Worm (Caenorhabditis elegans): ENCODE results near the gene acr-5.

The acr-5 gene

DNA sequence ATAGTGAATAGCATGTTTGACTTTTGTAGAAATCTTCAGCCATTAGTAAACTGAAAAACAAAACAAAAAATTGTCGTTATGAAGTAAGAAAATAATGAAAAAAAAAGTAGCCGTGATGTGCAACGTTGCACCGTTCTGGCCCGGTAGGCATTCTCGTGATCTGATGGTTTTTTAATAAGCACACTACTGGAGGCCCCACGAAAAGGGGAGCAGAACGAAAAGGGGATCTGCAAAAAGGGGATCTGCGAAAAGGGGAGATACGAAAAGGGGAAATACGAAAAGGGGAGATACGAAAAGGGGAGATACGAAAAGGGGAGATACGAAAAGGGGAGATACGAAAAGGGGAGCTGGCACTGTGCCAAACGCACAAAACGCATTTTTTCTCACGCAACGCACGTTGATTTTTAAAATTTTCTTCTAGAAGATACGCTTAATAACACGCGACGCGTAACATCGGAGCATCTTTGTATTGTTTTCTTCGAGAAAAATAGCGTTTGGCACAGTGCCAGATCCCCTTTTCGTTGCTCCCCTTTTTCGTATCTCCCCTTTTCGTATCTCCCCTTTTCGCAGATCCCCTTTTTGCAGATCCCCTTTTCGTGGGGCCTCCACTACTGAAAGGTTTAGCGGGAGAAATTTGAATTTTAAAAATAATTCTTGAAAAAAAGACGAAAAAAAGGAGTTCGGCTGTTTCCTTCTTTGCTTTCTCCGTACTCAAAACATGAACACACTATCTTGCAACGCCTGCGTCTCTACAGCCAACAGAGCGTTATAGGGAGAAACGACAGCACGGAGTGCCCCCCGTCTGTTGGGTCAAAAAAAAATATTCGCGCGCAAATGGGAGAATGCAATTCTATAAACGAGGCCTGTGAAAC is 36.9 kb upstream of the acr-5 start, which contains the start of gene C09E7.7 (continued):
- TF ChIP-seq ets-4 (tag; optimal IDR thresholded peaks at IDR 0.05) (peak; percentile 74), ceh-34 (tag; optimal IDR thresholded peaks at IDR 0.05) (peak; percentile 80), ceh-31 (tag; optimal IDR thresholded peaks at IDR 0.05) (peak; percentile 97), dmd-4 (tag; optimal IDR thresholded peaks at IDR 0.05; ENCODE audit: borderline replicate concordance) (peak; percentile 81)

DNA sequence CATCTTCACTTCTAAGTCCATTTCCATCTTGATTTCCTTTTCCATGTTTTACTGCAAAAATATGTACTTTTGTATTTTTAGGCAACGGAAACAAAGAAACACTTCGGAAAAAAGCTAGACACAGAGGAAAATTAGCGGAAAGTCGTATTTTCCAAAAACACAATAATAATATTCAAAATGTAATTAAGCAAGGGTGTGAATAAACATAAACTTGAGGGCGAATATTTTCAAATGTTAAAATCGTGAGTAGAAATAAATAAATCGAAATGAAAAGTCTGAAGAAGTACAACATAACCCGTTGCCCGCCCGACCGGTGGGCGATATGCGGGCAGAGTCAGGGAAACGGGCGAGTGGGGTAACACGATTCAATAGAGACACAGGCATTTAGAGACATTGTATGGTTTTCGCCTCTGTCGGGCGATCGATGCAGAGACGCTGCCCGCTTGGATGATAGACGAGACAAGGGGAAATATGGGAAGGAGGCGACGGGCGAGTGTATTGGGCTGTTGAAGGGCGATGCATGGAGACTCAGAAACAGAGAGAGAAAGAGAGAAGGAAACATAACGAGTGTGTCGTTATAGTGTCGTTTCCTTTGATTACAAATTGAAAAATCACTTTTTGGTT is 22.5 kb upstream of the acr-5 start, which contains the start of gene C09E7.4:
C09E7.4 (minus strand) TSS at position 51 of the 624 bp plus-strand sequence.
- TF ChIP-seq dmd-4 (tag; optimal IDR thresholded peaks at IDR 0.05; ENCODE audit: borderline replicate concordance) (peak; percentile 30), ceh-45 (GFP tag; IDR thresholded peaks at IDR 0.05) (no peak), fkh-6 (tag; optimal IDR thresholded peaks at IDR 0.05) (no peak), ama-1 (optimal IDR thresholded peaks at IDR 0.05) (no peak), ceh-6 (GFP tag; optimal IDR thresholded peaks at IDR 0.05) (no peak), pag-3 (tag; optimal IDR thresholded peaks at IDR 0.05; ENCODE audit: borderline replicate concordance) (peak; percentile 26), unc-55 (GFP tag; optimal IDR thresholded peaks at IDR 0.05) (peak; percentile 94), ceh-14 (tag; optimal IDR thresholded peaks at IDR 0.05) (peak; percentile 69), odd-2 (tag; optimal IDR thresholded peaks at IDR 0.05) (no peak), C08G9.2 (tag; optimal IDR thresholded peaks at IDR 0.05) (peak; percentile 51), syd-9 (tag; optimal IDR thresholded peaks at IDR 0.05) (peak; percentile 55), nfya-1 (tag; optimal IDR thresholded peaks at IDR 0.05) (peak; percentile 71), hlh-8 (tag; optimal IDR thresholded peaks at IDR 0.05) (peak; percentile 37), eyg-1 (tag; optimal IDR thresholded peaks at IDR 0.05) (no peak), npax-4 (tag; optimal IDR thresholded peaks at IDR 0.05) (no peak), ceh-2 (tag; optimal IDR thresholded peaks at IDR 0.05) (peak; percentile 64), sdc-2 (tag; optimal IDR thresholded peaks at IDR 0.05) (peak; percentile 59), rnt-1 (tag; optimal IDR thresholded peaks at IDR 0.05) (peak; percentile 46), che-1 (tag; optimal IDR thresholded peaks at IDR 0.05) (peak; percentile 8), mec-3 (tag; optimal IDR thresholded peaks at IDR 0.05; ENCODE audit: borderline replicate concordance) (peak; percentile 36), tbx-7 (tag; optimal IDR thresholded peaks at IDR 0.05) (no peak), ahr-1 (tag; optimal IDR thresholded peaks at IDR 0.05) (no peak), tbx-2 (tag; optimal IDR thresholded peaks at IDR 0.05) (peak; percentile 84), F13H6.1 (tag; optimal IDR thresholded peaks at IDR 0.05) (peak; percentile 8), pax-1 (tag; optimal IDR thresholded peaks at IDR 0.05) (no peak), ceh-9 (tag; optimal IDR thresholded peaks at IDR 0.05) (no peak), elt-2 (tag; optimal IDR thresholded peaks at IDR 0.05) (peak; percentile 29), pros-1 (tag; optimal IDR thresholded peaks at IDR 0.05) (peak; percentile 18), fkh-10 (GFP tag; optimal IDR thresholded peaks at IDR 0.05) (no peak), pha-4 (tag; optimal IDR thresholded peaks at IDR 0.05) (no peak), ceh-48 (tag; optimal IDR thresholded peaks at IDR 0.05) (peak; percentile 76), sox-4 (tag; optimal IDR thresholded peaks at IDR 0.05) (peak; percentile 29), ets-4 (tag; optimal IDR thresholded peaks at IDR 0.05) (peak; percentile 16), ceh-18 (tag; optimal IDR thresholded peaks at IDR 0.05) (no peak), Y22D7AL.16 (tag; optimal IDR thresholded peaks at IDR 0.05) (no peak), K09A11.1 (tag; optimal IDR thresholded peaks at IDR 0.05; ENCODE audit: insufficient read depth) (no peak), ceh-31 (tag; optimal IDR thresholded peaks at IDR 0.05) (peak; percentile 84), unc-42 (tag; optimal IDR thresholded peaks at IDR 0.05) (peak; percentile 68), hlh-6 (tag; optimal IDR thresholded peaks at IDR 0.05) (peak; percentile 72), T23F11.4 (GFP tag; optimal IDR thresholded peaks at IDR 0.05) (peak; percentile 48), ceh-34 (tag; optimal IDR thresholded peaks at IDR 0.05) (peak; percentile 68)
